Worm (Caenorhabditis elegans) whole organism, L4 larva: ENCODE results near the gene ugt-66.

ENCODE experiments used
- F49E8.2 ChIP-seq: sonication (generic microtip); optimal IDR thresholded peaks from 2 replicates; lab custom pipeline; 2016; ENCODE audit warnings: missing compliant biosample characterization, mild to moderate bottlenecking, missing genetic modification characterization, borderline replicate concordance
- R02D3.7 ChIP-seq: fragments of 150-350 bp; sonication (generic microtip); optimal IDR thresholded peaks from 3 replicates; lab custom pipeline; 2014; ENCODE audit warnings: missing biosample characterization, missing genetic modification characterization
- Y48G9A.11 ChIP-seq: fragments of 200-800 bp; sonication (Bioruptor generic); IDR thresholded peaks from 2 replicates; pipeline ENCODE4 v1.3.6; 2022; ENCODE audit warnings: missing genetic modification reagents, missing genetic modification characterization, missing compliant biosample characterization
- aha-1 ChIP-seq: fragments of 150-350 bp; peaks from one replicate; lab custom pipeline; 2014; ENCODE audit warnings: missing biosample characterization, missing genetic modification characterization
- ama-1 ChIP-seq: fragments of 150-350 bp; optimal IDR thresholded peaks from 2 replicates; lab custom pipeline; 2014; ENCODE audit warnings: inconsistent platforms, mixed read lengths
- ceh-82 ChIP-seq: sonication (generic microtip); optimal IDR thresholded peaks from 2 replicates; lab custom pipeline; 2017; ENCODE audit warnings: missing biosample characterization, missing genetic modification characterization
- daf-12 ChIP-seq: fragments of 150-350 bp; optimal IDR thresholded peaks from 2 replicates; lab custom pipeline; 2014; ENCODE audit warnings: missing biosample characterization, missing genetic modification reagents, missing genetic modification characterization
- dve-1 ChIP-seq: sonication (generic microtip); optimal IDR thresholded peaks from 2 replicates; lab custom pipeline; 2017; ENCODE audit warnings: antibody characterized with exemption, mild to moderate bottlenecking, missing genetic modification characterization, missing compliant biosample characterization; ENCODE audit not compliant: insufficient read depth
- egl-27 ChIP-seq: sonication (generic microtip); optimal IDR thresholded peaks from 3 replicates; lab custom pipeline; 2017; ENCODE audit warnings: missing biosample characterization, missing genetic modification reagents, missing genetic modification characterization
- fos-1 ChIP-seq: fragments of 150-350 bp; optimal IDR thresholded peaks from 2 replicates; lab custom pipeline; 2014; ENCODE audit warnings: missing biosample characterization, missing genetic modification characterization
- lin-39 ChIP-seq: fragments of 150-350 bp; optimal IDR thresholded peaks from 2 replicates; lab custom pipeline; 2014; ENCODE audit warnings: missing biosample characterization, missing genetic modification reagents, missing genetic modification characterization
- nhr-28 ChIP-seq: fragments of 150-350 bp; optimal IDR thresholded peaks from 2 replicates; lab custom pipeline; 2014; ENCODE audit warnings: missing biosample characterization, missing genetic modification characterization
- snpc-4 ChIP-seq: fragments of 150-350 bp; optimal IDR thresholded peaks from 2 replicates; lab custom pipeline; 2014; ENCODE audit warnings: missing biosample characterization, missing genetic modification characterization
- unc-62 ChIP-seq, 3 experiments: fragments of 150-350 bp in 1 of 3; sonication (generic microtip); optimal IDR thresholded peaks in 2 of 3; peaks in 1 of 3; 1 replicate in 1 of 3; 2 replicates in 2 of 3; lab custom pipeline; 2014 to 2017; ENCODE audit warnings: missing biosample characterization in 3 of 3, missing genetic modification characterization in 3 of 3, missing genetic modification reagents in 3 of 3, missing genotype in 1 of 3

DNA sequence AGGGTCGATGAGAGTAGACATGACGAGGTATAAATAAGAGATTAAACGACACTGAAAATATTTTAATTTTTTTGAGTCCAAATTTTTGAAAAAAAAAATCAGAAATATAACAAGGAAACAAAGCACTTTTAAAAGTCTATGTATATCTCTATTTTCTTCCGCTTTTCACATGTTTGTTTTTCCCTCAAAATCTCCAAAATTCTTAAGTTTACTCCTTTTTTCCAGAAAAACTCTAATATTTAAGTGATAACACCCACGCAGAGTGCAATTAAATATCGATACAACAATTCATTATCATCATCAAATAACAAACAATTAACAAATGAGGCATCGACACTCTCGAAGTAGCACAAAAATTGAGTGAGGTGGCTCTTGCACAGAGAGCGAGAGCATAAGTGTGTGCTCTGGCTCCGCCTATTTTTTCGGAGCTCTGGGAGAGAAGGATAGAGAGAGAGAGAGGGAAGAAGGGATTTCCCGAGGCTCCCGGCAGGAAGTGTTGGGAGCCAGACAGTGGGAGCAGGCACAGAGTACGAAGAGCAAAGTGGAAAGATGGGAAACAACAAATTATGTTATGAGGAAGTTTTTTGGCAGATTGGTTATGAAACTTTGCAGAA lies 36.6 kb downstream of the ugt-66 start, which contains the start of gene anmt-2:
- no peak for TF ChIP-seq snpc-4 (tag; lab: Kevin White, UChicago)
- no peak for TF ChIP-seq dve-1 (tag; lab: Kevin White, UChicago)
- no peak for TF ChIP-seq Y48G9A.11
- TF ChIP-seq egl-27 (tag; lab: Kevin White, UChicago), result no peak
- TF ChIP-seq ama-1 (lab: Kevin White, UChicago), result no peak
- no peak for TF ChIP-seq daf-12 (tag; lab: Kevin White, UChicago)
- TF ChIP-seq ceh-82 (tag; lab: Kevin White, UChicago), result no peak
- no peak for TF ChIP-seq unc-62 (GFP tag; optimal IDR thresholded peaks at IDR 0.05 in 1 of 2; lab: Kevin White, UChicago)
- no peak for TF ChIP-seq unc-62 (tag; optimal IDR thresholded peaks at IDR 0.05; lab: Kevin White, UChicago)
- TF ChIP-seq R02D3.7 (tag; lab: Kevin White, UChicago), result no peak
- no peak for TF ChIP-seq nhr-28 (tag; lab: Kevin White, UChicago)
- TF ChIP-seq fos-1 (tag; lab: Kevin White, UChicago), result no peak
- TF ChIP-seq aha-1 (tag; lab: Kevin White, UChicago), result no peak
- TF ChIP-seq lin-39 (tag; lab: Kevin White, UChicago), result no peak
- TF ChIP-seq F49E8.2 (tag; lab: Kevin White, UChicago), result no peak
